Worm (Caenorhabditis elegans): ENCODE results near the gene timp-1.

timp-1 gene

DNA sequence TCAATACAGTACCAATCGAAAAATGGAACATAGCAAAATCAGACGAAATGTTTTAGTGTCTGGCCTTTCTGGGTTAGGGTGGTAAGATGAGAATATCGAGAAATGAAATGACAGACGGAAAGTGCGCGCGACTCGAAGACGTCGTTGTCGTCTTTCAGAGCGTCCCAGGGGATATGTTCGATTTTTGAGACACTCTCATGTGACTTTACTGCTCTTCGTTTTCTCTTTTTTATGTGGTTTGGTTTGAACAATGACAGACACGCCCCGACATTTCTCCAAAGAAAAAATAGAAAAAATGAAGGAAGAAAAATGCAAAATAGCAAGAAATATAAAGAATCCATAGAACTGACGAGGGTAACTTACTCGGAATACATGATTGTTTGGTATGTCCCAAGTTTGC lies 3.5 kb downstream of the timp-1 start:
- TF ChIP-seq B0310.2 (tag; optimal IDR thresholded peaks at IDR 0.05) (no peak), ceh-13 (GFP tag; optimal IDR thresholded peaks at IDR 0.05) (no peak), pes-1 (GFP tag; IDR thresholded peaks at IDR 0.05) (no peak), hmbx-1 (tag; optimal IDR thresholded peaks at IDR 0.05) (no peak), ceh-36 (tag; optimal IDR thresholded peaks at IDR 0.05) (no peak), aly-1 (tag; optimal IDR thresholded peaks at IDR 0.05) (no peak), tbx-37 (GFP tag; conservative IDR thresholded peaks at IDR 0.05) (no peak), tra-4 (tag; optimal IDR thresholded peaks at IDR 0.05) (no peak), F13C5.2 (tag; optimal IDR thresholded peaks at IDR 0.05) (no peak), sea-1 (GFP tag; conservative IDR thresholded peaks at IDR 0.05) (no peak), flt-1 (GFP tag; IDR thresholded peaks at IDR 0.05) (no peak), tbx-11 (GFP tag; IDR thresholded peaks at IDR 0.05) (no peak), ets-7 (tag; optimal IDR thresholded peaks at IDR 0.05) (no peak), ama-1 (optimal IDR thresholded peaks at IDR 0.05) (no peak), scrt-1 (GFP tag; IDR thresholded peaks at IDR 0.05) (no peak), hmg-4 (GFP tag; optimal IDR thresholded peaks at IDR 0.05) (no peak), hnd-1 (tag; optimal IDR thresholded peaks at IDR 0.05) (no peak)

DNA sequence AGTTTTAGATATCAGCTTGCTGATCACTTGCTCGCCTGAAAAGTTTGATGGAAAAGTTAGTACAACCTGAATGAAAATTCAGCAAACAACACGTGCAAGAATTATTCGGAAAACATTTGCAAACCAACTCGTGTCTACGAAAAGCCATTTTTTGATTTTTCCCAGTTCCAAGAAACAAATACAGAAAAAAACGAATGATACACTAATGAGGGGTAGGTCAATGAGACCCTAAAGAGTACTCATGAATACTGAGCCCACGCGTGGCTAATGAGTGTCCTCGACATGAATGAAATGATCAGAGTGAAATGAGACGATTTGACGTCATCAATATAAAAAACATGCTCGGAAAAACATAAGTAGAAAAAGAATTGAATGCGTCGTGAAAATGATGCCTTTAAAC lies 5.0 kb downstream of the timp-1 start:
- TF ChIP-seq ceh-36 (tag; optimal IDR thresholded peaks at IDR 0.05) (no peak), pes-1 (GFP tag; IDR thresholded peaks at IDR 0.05) (no peak), B0310.2 (tag; optimal IDR thresholded peaks at IDR 0.05) (no peak), sea-1 (GFP tag; conservative IDR thresholded peaks at IDR 0.05) (no peak), ceh-13 (GFP tag; optimal IDR thresholded peaks at IDR 0.05) (no peak), ama-1 (optimal IDR thresholded peaks at IDR 0.05) (no peak), scrt-1 (GFP tag; IDR thresholded peaks at IDR 0.05) (no peak), ets-7 (tag; optimal IDR thresholded peaks at IDR 0.05) (no peak), hnd-1 (tag; optimal IDR thresholded peaks at IDR 0.05) (no peak), F13C5.2 (tag; optimal IDR thresholded peaks at IDR 0.05) (no peak), tbx-37 (GFP tag; conservative IDR thresholded peaks at IDR 0.05) (no peak), hmbx-1 (tag; optimal IDR thresholded peaks at IDR 0.05) (no peak), aly-1 (tag; optimal IDR thresholded peaks at IDR 0.05) (no peak), flt-1 (GFP tag; IDR thresholded peaks at IDR 0.05) (no peak)

ce11 chrV:8212816-8213215 lies 5.8 kb downstream of the timp-1 start:
- TF ChIP-seq aly-1 (tag; optimal IDR thresholded peaks at IDR 0.05): no peak
- TF ChIP-seq tbx-11 (GFP tag; IDR thresholded peaks at IDR 0.05): no peak
- no peak for TF ChIP-seq hnd-1 (tag; optimal IDR thresholded peaks at IDR 0.05)
- TF ChIP-seq hmg-4 (GFP tag; optimal IDR thresholded peaks at IDR 0.05): no peak
- TF ChIP-seq ceh-13 (GFP tag; optimal IDR thresholded peaks at IDR 0.05): no peak
- no peak for TF ChIP-seq B0310.2 (tag; optimal IDR thresholded peaks at IDR 0.05)
- no peak for TF ChIP-seq ceh-36 (tag; optimal IDR thresholded peaks at IDR 0.05)

DNA sequence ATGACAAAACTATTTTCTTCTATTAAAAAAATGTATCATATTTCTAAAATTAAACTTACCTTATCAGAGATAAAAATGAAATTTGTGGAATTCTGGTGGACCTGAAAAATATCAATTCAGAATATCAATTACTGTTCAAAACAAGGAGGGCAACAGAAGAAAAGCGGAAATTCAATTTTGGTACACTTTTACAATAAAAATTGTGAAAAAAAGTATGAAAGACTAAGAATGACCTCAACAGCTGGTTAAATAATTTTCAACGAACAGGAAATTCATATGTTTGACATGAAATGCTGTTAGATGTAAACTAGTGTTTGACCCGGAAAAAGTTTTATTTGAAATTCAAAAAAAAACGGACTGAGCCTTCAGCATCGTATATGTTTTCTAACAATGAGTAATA lies 6.8 kb downstream of the timp-1 start, which contains the start of gene K07C11.7:
TSS of gene K07C11.7 (minus strand) at position 101 of the 400 bp plus-strand sequence.
- TF ChIP-seq aly-1 (tag; optimal IDR thresholded peaks at IDR 0.05) (no peak), hmbx-1 (tag; optimal IDR thresholded peaks at IDR 0.05) (no peak), ceh-36 (tag; optimal IDR thresholded peaks at IDR 0.05) (no peak), sea-1 (GFP tag; conservative IDR thresholded peaks at IDR 0.05) (no peak), scrt-1 (GFP tag; IDR thresholded peaks at IDR 0.05) (no peak), B0310.2 (tag; optimal IDR thresholded peaks at IDR 0.05) (no peak), ama-1 (optimal IDR thresholded peaks at IDR 0.05) (no peak), flt-1 (GFP tag; IDR thresholded peaks at IDR 0.05) (no peak), ceh-13 (GFP tag; optimal IDR thresholded peaks at IDR 0.05) (no peak), ets-7 (tag; optimal IDR thresholded peaks at IDR 0.05) (no peak), hmg-4 (GFP tag; optimal IDR thresholded peaks at IDR 0.05) (no peak)

ce11 chrV:8215158-8215557 lies 8.1 kb downstream of the timp-1 start:
- TF ChIP-seq F13C5.2 (tag; optimal IDR thresholded peaks at IDR 0.05) (no peak), ceh-13 (GFP tag; optimal IDR thresholded peaks at IDR 0.05) (no peak), ceh-36 (tag; optimal IDR thresholded peaks at IDR 0.05) (no peak), hmbx-1 (tag; optimal IDR thresholded peaks at IDR 0.05) (no peak), ama-1 (optimal IDR thresholded peaks at IDR 0.05) (no peak), aly-1 (tag; optimal IDR thresholded peaks at IDR 0.05) (no peak), pes-1 (GFP tag; IDR thresholded peaks at IDR 0.05) (no peak), tbx-37 (GFP tag; conservative IDR thresholded peaks at IDR 0.05) (no peak), scrt-1 (GFP tag; IDR thresholded peaks at IDR 0.05) (no peak)

ce11 chrV:8217118-8217517 lies 10.1 kb downstream of the timp-1 start:
- TF ChIP-seq B0310.2 (tag; optimal IDR thresholded peaks at IDR 0.05): no peak
- TF ChIP-seq ets-7 (tag; optimal IDR thresholded peaks at IDR 0.05): no peak
- TF ChIP-seq aly-1 (tag; optimal IDR thresholded peaks at IDR 0.05): no peak
- no peak for TF ChIP-seq ceh-13 (GFP tag; optimal IDR thresholded peaks at IDR 0.05)
- no peak for TF ChIP-seq hmg-4 (GFP tag; optimal IDR thresholded peaks at IDR 0.05)
- TF ChIP-seq tbx-37 (GFP tag; conservative IDR thresholded peaks at IDR 0.05): no peak

DNA sequence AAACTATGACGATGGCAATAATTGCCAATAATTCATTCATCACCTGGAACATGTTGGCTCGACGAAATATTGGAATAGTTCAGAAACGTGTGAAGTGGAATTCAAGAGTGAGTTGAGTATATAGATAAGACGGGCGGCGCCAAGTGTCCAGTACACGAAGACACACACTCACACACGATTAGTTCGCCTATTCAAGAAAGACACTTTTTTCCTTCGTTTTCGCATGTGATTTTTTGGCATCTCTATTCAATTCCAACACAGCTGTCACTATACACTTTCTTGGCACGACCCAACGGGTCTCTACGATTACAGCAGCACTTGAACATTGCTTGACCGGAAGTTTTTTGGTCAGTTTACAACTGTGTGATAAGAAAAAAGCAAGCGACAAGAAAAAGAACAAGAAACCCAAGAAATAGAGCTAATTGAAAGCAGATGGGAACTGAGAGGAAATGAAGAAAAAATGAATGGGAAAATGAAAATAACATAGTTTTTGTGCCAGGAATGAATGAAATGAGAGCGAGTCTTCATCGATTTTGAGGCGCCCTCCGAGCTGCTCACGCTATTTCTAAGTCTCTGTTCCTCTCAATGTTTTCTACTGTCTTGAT lies 10.7 kb downstream of the timp-1 start, which contains the start of gene K07C11.8:
TSS of gene K07C11.8 (minus strand) at position 224 of the 605 bp plus-strand sequence.
- TF ChIP-seq ceh-36 (tag; optimal IDR thresholded peaks at IDR 0.05) (no peak), ets-7 (tag; optimal IDR thresholded peaks at IDR 0.05) (no peak), hmg-4 (GFP tag; optimal IDR thresholded peaks at IDR 0.05) (no peak), ama-1 (optimal IDR thresholded peaks at IDR 0.05) (no peak), hnd-1 (tag; optimal IDR thresholded peaks at IDR 0.05) (no peak), tbx-11 (GFP tag; IDR thresholded peaks at IDR 0.05) (no peak), ceh-13 (GFP tag; optimal IDR thresholded peaks at IDR 0.05) (no peak), scrt-1 (GFP tag; IDR thresholded peaks at IDR 0.05) (no peak), tbx-37 (GFP tag; conservative IDR thresholded peaks at IDR 0.05) (no peak), F13C5.2 (tag; optimal IDR thresholded peaks at IDR 0.05) (no peak), B0310.2 (tag; optimal IDR thresholded peaks at IDR 0.05) (no peak), hmbx-1 (tag; optimal IDR thresholded peaks at IDR 0.05) (no peak), aly-1 (tag; optimal IDR thresholded peaks at IDR 0.05) (no peak), pes-1 (GFP tag; IDR thresholded peaks at IDR 0.05) (no peak), sea-1 (GFP tag; conservative IDR thresholded peaks at IDR 0.05) (no peak), flt-1 (GFP tag; IDR thresholded peaks at IDR 0.05) (no peak), tra-4 (tag; optimal IDR thresholded peaks at IDR 0.05) (no peak)
